Worm (Caenorhabditis elegans) whole organism, late embryonic: ENCODE measurements around the gene chil-3.

Experiments used
- C08G9.2 ChIP-seq: sonication (generic microtip); optimal IDR thresholded peaks from 2 replicates; lab custom pipeline; 2016; ENCODE audit warnings: mild to moderate bottlenecking, missing genetic modification characterization, moderate library complexity, missing compliant biosample characterization
- C38D4.7 ChIP-seq: fragments of 200-800 bp; sonication (Bioruptor generic); optimal IDR thresholded peaks from 2 replicates; lab custom pipeline; 2018; ENCODE audit warnings: mild to moderate bottlenecking, missing genetic modification characterization, moderate library complexity, missing compliant biosample characterization
- K02D7.2 ChIP-seq: sonication (generic microtip); optimal IDR thresholded peaks from 2 replicates; lab custom pipeline; 2017; ENCODE audit warnings: mild to moderate bottlenecking, missing genetic modification characterization, missing compliant biosample characterization
- K09A11.1 ChIP-seq: sonication (generic microtip); optimal IDR thresholded peaks from 2 replicates; lab custom pipeline; 2017; ENCODE audit warnings: antibody characterized with exemption, mild to moderate bottlenecking, missing genetic modification characterization, missing compliant biosample characterization; ENCODE audit not compliant: insufficient read depth
- ahr-1 ChIP-seq: sonication (generic microtip); optimal IDR thresholded peaks from 2 replicates; lab custom pipeline; 2016; ENCODE audit warnings: missing genetic modification characterization, missing compliant biosample characterization
- ama-1 ChIP-seq: fragments of 150-350 bp; optimal IDR thresholded peaks from 2 replicates; lab custom pipeline; 2014
- ceh-18 ChIP-seq: sonication (generic microtip); optimal IDR thresholded peaks from 2 replicates; lab custom pipeline; 2016; ENCODE audit warnings: missing genetic modification characterization, missing compliant biosample characterization
- ceh-2 ChIP-seq: sonication (generic microtip); optimal IDR thresholded peaks from 2 replicates; lab custom pipeline; 2016; ENCODE audit warnings: missing genotype, missing genetic modification characterization, missing compliant biosample characterization
- ceh-24 ChIP-seq: sonication (generic microtip); optimal IDR thresholded peaks from 2 replicates; lab custom pipeline; 2016; ENCODE audit warnings: mild to moderate bottlenecking, missing genetic modification characterization, missing compliant biosample characterization
- ceh-30 ChIP-seq: fragments of 150-350 bp; optimal IDR thresholded peaks from 2 replicates; lab custom pipeline; 2014; ENCODE audit warnings: missing biosample characterization, missing genetic modification characterization
- ceh-34 ChIP-seq: sonication (generic microtip); optimal IDR thresholded peaks from 2 replicates; lab custom pipeline; 2016; ENCODE audit warnings: mild to moderate bottlenecking, missing genetic modification characterization, missing compliant biosample characterization
- ceh-45 ChIP-seq: fragments of 200-800 bp; sonication (Bioruptor generic); IDR thresholded peaks from 2 replicates; pipeline ENCODE4 v1.3.6; 2022; ENCODE audit warnings: missing genetic modification reagents, missing genetic modification characterization, missing compliant biosample characterization
- ceh-6 ChIP-seq: fragments of 200-800 bp; sonication (Bioruptor generic); optimal IDR thresholded peaks from 2 replicates; lab custom pipeline; 2018; ENCODE audit warnings: mild to moderate bottlenecking, missing genetic modification characterization, missing compliant biosample characterization
- ceh-9 ChIP-seq: sonication (generic microtip); optimal IDR thresholded peaks from 2 replicates; lab custom pipeline; 2016; ENCODE audit warnings: mild to moderate bottlenecking, missing genetic modification characterization, inconsistent platforms, missing compliant biosample characterization
- che-1 ChIP-seq: sonication (generic microtip); optimal IDR thresholded peaks from 2 replicates; lab custom pipeline; 2016; ENCODE audit warnings: mild to moderate bottlenecking, missing genetic modification characterization, missing compliant biosample characterization
- dve-1 ChIP-seq: sonication (generic microtip); optimal IDR thresholded peaks from 2 replicates; lab custom pipeline; 2017; ENCODE audit warnings: antibody characterized with exemption, mild to moderate bottlenecking, missing genetic modification characterization, missing compliant biosample characterization
- elt-2 ChIP-seq: sonication (generic microtip); optimal IDR thresholded peaks from 2 replicates; lab custom pipeline; 2016; ENCODE audit warnings: missing genetic modification reagents, missing genetic modification characterization, missing compliant biosample characterization
- ets-4 ChIP-seq: sonication (generic microtip); optimal IDR thresholded peaks from 2 replicates; lab custom pipeline; 2016; ENCODE audit warnings: missing genetic modification characterization, missing compliant biosample characterization
- eyg-1 ChIP-seq: sonication (generic microtip); optimal IDR thresholded peaks from 2 replicates; lab custom pipeline; 2016; ENCODE audit warnings: missing genotype, missing genetic modification characterization, missing compliant biosample characterization
- fkh-10 ChIP-seq: fragments of 150-350 bp; optimal IDR thresholded peaks from 2 replicates; lab custom pipeline; 2014; ENCODE audit warnings: missing biosample characterization, missing genetic modification reagents, missing genetic modification characterization
- fkh-6 ChIP-seq: sonication (generic microtip); optimal IDR thresholded peaks from 2 replicates; lab custom pipeline; 2016; ENCODE audit warnings: missing genetic modification characterization, missing compliant biosample characterization
- hlh-15 ChIP-seq: sonication (generic microtip); optimal IDR thresholded peaks from 2 replicates; lab custom pipeline; 2016; ENCODE audit warnings: missing genetic modification characterization, missing compliant biosample characterization
- hlh-30 ChIP-seq: sonication (generic microtip); optimal IDR thresholded peaks from 2 replicates; lab custom pipeline; 2017; ENCODE audit warnings: antibody characterized with exemption, missing genetic modification characterization, missing compliant biosample characterization; ENCODE audit not compliant: insufficient read depth
- hlh-8 ChIP-seq: sonication (generic microtip); optimal IDR thresholded peaks from 2 replicates; lab custom pipeline; 2016; ENCODE audit warnings: missing genotype, missing genetic modification characterization, missing compliant biosample characterization
- lin-11 ChIP-seq: fragments of 200-800 bp; sonication (Bioruptor generic); optimal IDR thresholded peaks from 2 replicates; lab custom pipeline; 2018; ENCODE audit warnings: mild to moderate bottlenecking, missing genetic modification characterization, missing compliant biosample characterization
- mec-3 ChIP-seq: sonication (generic microtip); optimal IDR thresholded peaks from 2 replicates; lab custom pipeline; 2016; ENCODE audit warnings: borderline replicate concordance, missing genetic modification characterization, missing compliant biosample characterization
- nfya-1 ChIP-seq: sonication (generic microtip); optimal IDR thresholded peaks from 2 replicates; lab custom pipeline; 2017; ENCODE audit warnings: missing genetic modification characterization, mild to moderate bottlenecking, missing compliant biosample characterization, antibody characterized with exemption, moderate library complexity
- nhr-11 ChIP-seq: fragments of 150-350 bp; optimal IDR thresholded peaks from 2 replicates; lab custom pipeline; 2014; ENCODE audit warnings: missing biosample characterization, missing genetic modification characterization
- nhr-232 ChIP-seq: sonication (generic microtip); optimal IDR thresholded peaks from 2 replicates; lab custom pipeline; 2016; ENCODE audit warnings: missing genetic modification characterization, missing compliant biosample characterization
- odd-2 ChIP-seq: sonication (generic microtip); optimal IDR thresholded peaks from 2 replicates; lab custom pipeline; 2017; ENCODE audit warnings: antibody characterized with exemption, mild to moderate bottlenecking, missing genetic modification characterization, missing compliant biosample characterization
- pag-3 ChIP-seq: sonication (generic microtip); optimal IDR thresholded peaks from 2 replicates; lab custom pipeline; 2016; ENCODE audit warnings: missing compliant biosample characterization, missing genetic modification characterization, borderline replicate concordance
- pros-1 ChIP-seq: fragments of 150-350 bp; optimal IDR thresholded peaks from 2 replicates; lab custom pipeline; 2014; ENCODE audit warnings: missing biosample characterization, missing genetic modification reagents, missing genetic modification characterization
- ref-2 ChIP-seq: sonication (generic microtip); optimal IDR thresholded peaks from 2 replicates; lab custom pipeline; 2016; ENCODE audit warnings: missing genetic modification characterization, missing compliant biosample characterization
- sdc-2 ChIP-seq: sonication (generic microtip); optimal IDR thresholded peaks from 2 replicates; lab custom pipeline; 2016; ENCODE audit warnings: missing genotype, missing genetic modification characterization, missing compliant biosample characterization
- sox-2 ChIP-seq: fragments of 200-800 bp; sonication (Bioruptor generic); IDR thresholded peaks from 2 replicates; pipeline ENCODE4 v1.3.6; 2022; ENCODE audit warnings: missing genetic modification reagents, missing genetic modification characterization, missing compliant biosample characterization
- sox-4 ChIP-seq: sonication (generic microtip); optimal IDR thresholded peaks from 2 replicates; lab custom pipeline; 2017; ENCODE audit warnings: mild to moderate bottlenecking, missing genetic modification characterization, inconsistent platforms, missing compliant biosample characterization
- syd-9 ChIP-seq: sonication (generic microtip); optimal IDR thresholded peaks from 2 replicates; lab custom pipeline; 2016; ENCODE audit warnings: mild to moderate bottlenecking, missing genetic modification characterization, moderate library complexity, missing compliant biosample characterization
- tbx-2 ChIP-seq: sonication (generic microtip); optimal IDR thresholded peaks from 2 replicates; lab custom pipeline; 2016; ENCODE audit warnings: missing genetic modification characterization, missing compliant biosample characterization
- tbx-7 ChIP-seq: sonication (generic microtip); optimal IDR thresholded peaks from 2 replicates; lab custom pipeline; 2016; ENCODE audit warnings: missing genotype, missing genetic modification characterization, missing compliant biosample characterization
- ttx-3 ChIP-seq: sonication (generic microtip); optimal IDR thresholded peaks from 2 replicates; lab custom pipeline; 2016; ENCODE audit warnings: missing genetic modification reagents, missing genetic modification characterization, missing compliant biosample characterization
- unc-42 ChIP-seq: sonication (generic microtip); optimal IDR thresholded peaks from 2 replicates; lab custom pipeline; 2016; ENCODE audit warnings: missing genotype, missing genetic modification characterization, missing compliant biosample characterization
- unc-55 ChIP-seq: sonication (generic microtip); optimal IDR thresholded peaks from 2 replicates; lab custom pipeline; 2017; ENCODE audit warnings: missing biosample characterization, missing genetic modification reagents, missing genetic modification characterization
- unc-86 ChIP-seq: sonication (generic microtip); optimal IDR thresholded peaks from 2 replicates; lab custom pipeline; 2016; ENCODE audit warnings: missing genetic modification characterization, missing compliant biosample characterization
- zip-5 ChIP-seq: sonication (generic microtip); optimal IDR thresholded peaks from 2 replicates; lab custom pipeline; 2016; ENCODE audit warnings: missing genetic modification characterization, missing compliant biosample characterization

The chil-3 gene

ce11 chrII:9894435-9894834, 33.1 kb upstream of the chil-3 start, which contains the start of gene F26C11.1:
Gene F26C11.1, plus strand, starts transcription at chrII:9894735.
- no peak for TF ChIP-seq nfya-1 (tag; lab: Kevin White, UChicago)
- TF ChIP-seq che-1, result no peak
- TF ChIP-seq ref-2, result no peak
- no peak for TF ChIP-seq C38D4.7 (GFP tag; lab: Kevin White, UChicago)
- TF ChIP-seq ceh-45 (GFP tag; lab: Robert Waterston, UW), result no peak
- no peak for TF ChIP-seq syd-9 (tag; lab: Kevin White, UChicago)

ce11 chrII:9892409-9892808, 31.1 kb upstream of the chil-3 start, which contains the start of gene C08H9.16:
Gene C08H9.16, plus strand, starts transcription at chrII:9892778.
- TF ChIP-seq nfya-1 (tag; lab: Kevin White, UChicago) (peak; percentile 73), unc-42 (tag; lab: Kevin White, UChicago) (peak; percentile 33), tbx-2 (tag; lab: Kevin White, UChicago) (no peak)

- TF ChIP-seq unc-55 (no peak), sdc-2 (tag; lab: Kevin White, UChicago) (no peak), elt-2 (peak; percentile 81)
These were observed 30.5 kb upstream of the chil-3 start for ce11 chrII:9891823-9892222.

ce11 chrII:9891031-9891689, 29.9 kb upstream of the chil-3 start, which contains the start of gene vgln-1:
Gene vgln-1, minus strand, starts transcription at chrII:9891081.
- TF ChIP-seq unc-86 (tag; lab: Kevin White, UChicago), result no peak
- TF ChIP-seq fkh-6 (tag; lab: Kevin White, UChicago), result no peak
- TF ChIP-seq unc-42 (tag; lab: Kevin White, UChicago), result no peak
- TF ChIP-seq pros-1 (tag; lab: Kevin White, UChicago), result no peak
- TF ChIP-seq ets-4, result no peak
- TF ChIP-seq lin-11 (tag; lab: Kevin White, UChicago), result no peak
- TF ChIP-seq ama-1, result no peak
- TF ChIP-seq K02D7.2 (tag; lab: Kevin White, UChicago), result no peak
- TF ChIP-seq fkh-10 (GFP tag; lab: Kevin White, UChicago), result no peak
- TF ChIP-seq ceh-6 (GFP tag; lab: Kevin White, UChicago), result no peak
- TF ChIP-seq odd-2 (tag; lab: Kevin White, UChicago), result no peak
- TF ChIP-seq mec-3 (tag; lab: Kevin White, UChicago), result no peak
- no peak for TF ChIP-seq zip-5
- no peak for TF ChIP-seq nhr-232 (tag; lab: Kevin White, UChicago)
- no peak for TF ChIP-seq nhr-11 (tag; lab: Kevin White, UChicago)
- no peak for TF ChIP-seq sox-4 (tag; lab: Kevin White, UChicago)
- TF ChIP-seq hlh-8 (tag; lab: Kevin White, UChicago), result no peak

- no peak for TF ChIP-seq hlh-30
- TF ChIP-seq pag-3, result no peak
- no peak for TF ChIP-seq eyg-1
- no peak for TF ChIP-seq ceh-34 (tag; lab: Kevin White, UChicago)
- no peak for TF ChIP-seq unc-55
- TF ChIP-seq ceh-18 (tag; lab: Kevin White, UChicago), result no peak
- TF ChIP-seq pros-1 (tag; lab: Kevin White, UChicago), result no peak
- TF ChIP-seq C08G9.2 (tag; lab: Kevin White, UChicago), result no peak
- no peak for TF ChIP-seq sox-2 (GFP tag; lab: Robert Waterston, UW)
- no peak for TF ChIP-seq ttx-3
- no peak for TF ChIP-seq dve-1 (tag; lab: Kevin White, UChicago)
- no peak for TF ChIP-seq ceh-24
- no peak for TF ChIP-seq ahr-1
- no peak for TF ChIP-seq K09A11.1 (tag; lab: Kevin White, UChicago)
- TF ChIP-seq ceh-9 (tag; lab: Kevin White, UChicago), result no peak
- TF ChIP-seq ref-2, result no peak
- TF ChIP-seq tbx-7 (tag; lab: Kevin White, UChicago), result no peak
- no peak for TF ChIP-seq ceh-2 (tag; lab: Kevin White, UChicago)
- TF ChIP-seq hlh-15 (tag; lab: Kevin White, UChicago), result no peak
- TF ChIP-seq ceh-30 (tag; lab: Kevin White, UChicago), result no peak
These were observed 27.3 kb upstream of the chil-3 start for ce11 chrII:9888549-9888948.
